Fruit fly (Drosophila melanogaster): ENCODE results near the gene Flacc.

Gene Flacc

dm6 chrX:18869489-18870132 lies 23.8 kb downstream of the Flacc start (continued):
- TF ChIP-seq Ravus (GFP tag; IDR thresholded peaks at IDR 0.05) (no peak), lbe (GFP tag; optimal IDR thresholded peaks at IDR 0.05) (peak; percentile 30), kah (GFP tag; optimal IDR thresholded peaks at IDR 0.05) (peak; percentile 17), sens (GFP tag) (peak; percentile 93), CG7556 (GFP tag; optimal IDR thresholded peaks at IDR 0.05) (peak; percentile 41), CG18619 (GFP tag; optimal IDR thresholded peaks at IDR 0.05) (peak; percentile 37), Hr78 (GFP tag; optimal IDR thresholded peaks at IDR 0.05) (peak in 1 of 2 experiments; percentile 52), CG43689 (GFP tag; IDR thresholded peaks at IDR 0.05) (no peak), Awh (GFP tag; IDR thresholded peaks at IDR 0.05) (peak; percentile 49; the same call in 1 of the 2 replicates), bigmax (GFP tag; optimal IDR thresholded peaks at IDR 0.05) (no peak), CG11247 (GFP tag; IDR thresholded peaks at IDR 0.05) (peak; percentile 59; the same call in 1 of the 2 replicates), ci (GFP tag; IDR thresholded peaks at IDR 0.05) (peak; percentile 65; the same call in 1 of the 3 replicates), CG8765 (GFP tag; IDR thresholded peaks at IDR 0.05) (no peak), CG14667 (GFP tag; IDR thresholded peaks at IDR 0.05) (peak; percentile 66), az2 (GFP tag; optimal IDR thresholded peaks at IDR 0.05) (peak; percentile 31), chif (GFP tag; optimal IDR thresholded peaks at IDR 0.05) (peak; percentile 1 to 26), ERR (GFP tag; optimal IDR thresholded peaks at IDR 0.05) (no peak), ind (GFP tag; optimal IDR thresholded peaks at IDR 0.05) (peak; percentile 68), hbn (GFP tag; IDR thresholded peaks at IDR 0.05; ENCODE audit: partially characterized antibody) (no peak), CG4854 (GFP tag; optimal IDR thresholded peaks at IDR 0.05) (no peak), CG14050 (GFP tag; IDR thresholded peaks at IDR 0.05) (peak; percentile 19; the same call in 1 of the 3 replicates), pnt (GFP tag; optimal IDR thresholded peaks at IDR 0.05) (peak; percentile 39), Gug (GFP tag; IDR thresholded peaks at IDR 0.05) (peak; percentile 52; the same call in 1 of the 4 replicates), Six4 (GFP tag; optimal IDR thresholded peaks at IDR 0.05) (peak; percentile 27), usp (GFP tag; optimal IDR thresholded peaks at IDR 0.05) (no peak), prd (optimal IDR thresholded peaks at IDR 0.05) (no peak), prd (GFP tag; IDR thresholded peaks at IDR 0.05) (peak; percentile 70), CG13775 (GFP tag; optimal IDR thresholded peaks at IDR 0.05) (peak; percentile 45), Abd-B (GFP tag; optimal IDR thresholded peaks at IDR 0.05) (no peak), CG5180 (GFP tag; optimal IDR thresholded peaks at IDR 0.05) (peak; percentile 21), phol (tag; optimal IDR thresholded peaks at IDR 0.05) (peak; percentile 53), CG17612 (GFP tag; IDR thresholded peaks at IDR 0.05) (no peak), CG2712 (tag; optimal IDR thresholded peaks at IDR 0.05) (peak; percentile 18), lilli (GFP tag; optimal IDR thresholded peaks at IDR 0.05) (peak; percentile 47), Gsc (GFP tag; IDR thresholded peaks at IDR 0.05) (no peak), BtbVII (GFP tag; optimal IDR thresholded peaks at IDR 0.05) (peak; percentile 37), cg (GFP tag; optimal IDR thresholded peaks at IDR 0.05) (no peak), CG10462 (GFP tag; optimal IDR thresholded peaks at IDR 0.05) (no peak), CG2678 (tag; optimal IDR thresholded peaks at IDR 0.05) (peak; percentile 64), esg (GFP tag; conservative IDR thresholded peaks at IDR 0.05) (peak; percentile 58), stc (GFP tag; IDR thresholded peaks at IDR 0.05) (0 out of 2 replicates have a peak, but pooled peaks have one; percentile 44), org-1 (GFP tag; optimal IDR thresholded peaks at IDR 0.05) (peak; percentile 3), CG9797 (GFP tag; optimal IDR thresholded peaks at IDR 0.05) (no peak), Sry-β (GFP tag; optimal IDR thresholded peaks at IDR 0.05) (peak; percentile 78), CG2199 (GFP tag; IDR thresholded peaks at IDR 0.05) (0 out of 3 replicates have a peak, but pooled peaks have one; percentile 50), CG1647 (GFP tag; optimal IDR thresholded peaks at IDR 0.05) (no peak), CG1792 (GFP tag; optimal IDR thresholded peaks at IDR 0.05) (peak; percentile 13), CG14014 (GFP tag; IDR thresholded peaks at IDR 0.05) (peak; percentile 79), Oaz (GFP tag; IDR thresholded peaks at IDR 0.05) (peak; percentile 61), CG14441 (GFP tag; IDR thresholded peaks at IDR 0.05) (peak; percentile 72), ase (GFP tag; IDR thresholded peaks at IDR 0.05) (peak; percentile 68; the same call in 2 of the 3 replicates)
